Fruit fly (Drosophila melanogaster) whole organism, pupa: ENCODE data around the gene Iru.

Experiments used
- CG10348 ChIP-seq: fragments of 200-800 bp; sonication (Bioruptor generic); IDR thresholded peaks from 2 replicates; pipeline ENCODE4 v1.3.6; 2022; ENCODE audit warnings: missing biosample characterization, missing genetic modification characterization
- CG12605 ChIP-seq: fragments of 200-800 bp; sonication (Bioruptor generic); IDR thresholded peaks from 2 replicates; pipeline ENCODE4 v1.3.6; 2022; ENCODE audit warnings: missing biosample characterization, missing genetic modification characterization
- CG8301 ChIP-seq: fragments of 200-800 bp; sonication (Bioruptor generic); optimal IDR thresholded peaks from 2 replicates; lab custom pipeline; 2018; ENCODE audit warnings: missing biosample characterization, mild to moderate bottlenecking, missing genetic modification characterization
- fd96Ca ChIP-seq: fragments of 200-800 bp; sonication (Bioruptor generic); IDR thresholded peaks from 3 replicates; pipeline ENCODE4 v1.3.6; 2022; ENCODE audit warnings: missing biosample characterization, missing genetic modification characterization

DNA sequence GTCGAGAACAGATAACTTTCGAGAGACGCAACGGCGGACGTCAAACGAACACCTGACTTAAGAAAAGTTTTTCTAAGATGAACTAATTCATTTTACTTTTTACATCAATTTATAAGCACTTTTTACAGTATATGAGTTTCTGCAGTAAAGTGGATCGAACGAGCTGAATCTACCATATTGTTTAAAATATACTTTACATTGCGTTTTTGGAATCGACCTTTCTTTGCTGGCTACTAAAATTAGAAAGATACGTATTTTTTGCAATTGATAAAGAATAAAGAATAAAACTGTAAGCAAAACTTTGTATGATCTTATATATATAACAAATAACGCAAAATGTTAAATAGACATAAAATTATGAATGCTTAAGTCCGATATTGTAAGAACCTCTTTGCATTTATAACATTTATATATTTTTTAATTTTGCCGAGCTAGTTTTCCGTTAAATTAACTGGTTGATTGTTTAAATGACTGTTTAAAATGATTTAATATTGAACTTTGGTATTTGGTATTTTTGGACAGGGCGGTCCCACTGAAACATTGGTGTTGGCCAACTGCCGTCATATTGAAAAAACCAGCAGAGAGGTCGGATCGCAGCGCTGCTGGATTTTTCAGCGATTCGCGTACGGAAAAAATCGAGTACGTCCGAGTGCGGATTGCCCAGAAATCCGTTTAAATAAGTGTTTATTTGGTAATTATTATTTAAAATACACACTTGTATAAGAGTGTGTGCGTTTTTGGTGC is 45.9 kb downstream of the Iru start, which contains the start of gene Kdm2:
- no peak for TF ChIP-seq CG10348 (GFP tag; lab: Robert Waterston, UW)
- no peak for TF ChIP-seq CG12605
- TF ChIP-seq fd96Ca = no peak
- TF ChIP-seq CG8301 (tag; lab: Kevin White, UChicago) = no peak
